Worm (Caenorhabditis elegans): Measurements from ENCODE around the gene snpc-3.4.

snpc-3.4 gene

DNA sequence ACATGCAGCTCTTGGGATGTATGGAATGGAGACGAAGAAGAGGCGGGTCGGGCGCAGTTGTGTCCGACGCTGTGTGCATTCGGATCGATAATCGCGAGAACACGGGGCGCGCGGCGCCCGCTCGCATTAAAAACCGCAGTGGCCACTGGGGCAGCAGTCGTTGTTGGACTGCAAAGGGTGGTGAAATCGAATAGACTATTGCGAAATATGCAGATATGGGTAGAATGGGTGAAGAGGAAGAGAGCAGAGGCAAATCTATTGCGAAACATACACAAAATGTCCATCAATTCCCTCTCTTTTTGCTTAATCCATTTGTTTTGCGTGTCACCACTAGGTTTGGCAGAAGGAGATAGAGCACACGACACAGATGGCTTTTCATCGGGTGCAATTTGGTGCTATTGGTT, 1.7 kb upstream of the snpc-3.4 start:
- TF ChIP-seq C38D4.7 (GFP tag; optimal IDR thresholded peaks at IDR 0.05) (peak; percentile 8), hlh-30 (tag; optimal IDR thresholded peaks at IDR 0.05; ENCODE audit: insufficient read depth) (no peak), lin-11 (tag; optimal IDR thresholded peaks at IDR 0.05) (no peak), ceh-48 (tag; optimal IDR thresholded peaks at IDR 0.05) (peak; percentile 36), Y22D7AL.16 (tag; optimal IDR thresholded peaks at IDR 0.05) (no peak), fax-1 (tag; optimal IDR thresholded peaks at IDR 0.05) (no peak), ceh-31 (tag; optimal IDR thresholded peaks at IDR 0.05) (peak; percentile 8), elt-2 (tag; optimal IDR thresholded peaks at IDR 0.05) (no peak), unc-42 (tag; optimal IDR thresholded peaks at IDR 0.05) (peak; percentile 50), sdc-2 (tag; optimal IDR thresholded peaks at IDR 0.05) (no peak), ceh-34 (tag; optimal IDR thresholded peaks at IDR 0.05) (no peak), unc-3 (GFP tag; conservative IDR thresholded peaks at IDR 0.05) (no peak), unc-3 (tag; optimal IDR thresholded peaks at IDR 0.05) (peak; percentile 5), ceh-6 (GFP tag; optimal IDR thresholded peaks at IDR 0.05) (peak; percentile 3), hlh-13 (GFP tag; optimal IDR thresholded peaks at IDR 0.05) (no peak), tbx-2 (tag; optimal IDR thresholded peaks at IDR 0.05) (no peak)

DNA sequence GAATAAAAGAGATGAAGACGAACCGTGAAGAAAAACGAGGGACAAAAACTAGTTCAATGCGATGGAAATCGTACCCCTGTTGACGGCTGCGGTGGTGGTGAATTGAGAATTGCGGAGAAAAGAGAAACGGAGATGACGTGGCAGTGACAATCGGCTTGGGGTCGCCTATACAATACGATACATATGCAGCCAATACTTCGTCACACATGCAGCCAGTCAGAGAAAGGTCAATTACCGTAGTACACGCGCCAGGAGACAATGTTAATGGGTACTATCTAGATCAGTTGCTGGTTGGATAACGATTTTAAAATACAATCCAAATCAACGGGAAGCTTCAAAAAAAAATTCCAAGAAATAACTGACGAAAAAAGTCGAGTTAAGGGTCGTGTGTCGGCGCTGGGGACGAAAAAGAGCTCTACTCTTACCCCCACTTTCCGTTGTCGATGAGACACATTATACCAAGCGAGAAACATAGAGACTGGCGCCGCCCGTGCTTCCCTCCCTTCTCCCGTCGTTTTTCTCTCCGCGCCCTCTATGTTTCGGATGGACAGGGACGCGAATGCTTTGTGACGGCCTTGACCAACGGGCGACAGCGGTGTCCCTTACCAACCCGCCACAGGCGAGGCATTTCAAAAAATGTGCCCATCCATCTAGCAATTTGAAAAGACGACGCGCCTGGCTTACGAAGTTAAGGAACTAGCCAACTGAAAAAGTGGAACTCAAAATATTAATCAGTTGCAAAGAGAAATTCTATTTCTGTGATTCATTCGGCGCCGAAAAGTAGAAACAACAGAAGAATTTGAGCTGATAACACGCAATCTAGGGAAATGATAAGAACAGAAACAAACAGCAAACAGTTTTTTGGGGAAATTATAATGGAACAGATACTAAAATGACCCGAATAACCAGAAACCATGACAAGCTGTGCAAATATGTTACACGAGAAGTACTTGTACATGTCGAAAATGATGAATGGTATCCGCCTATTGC, 951 bp upstream of the snpc-3.4 start:
- TF ChIP-seq elt-2 (tag; optimal IDR thresholded peaks at IDR 0.05) (peak; percentile 75), hlh-13 (GFP tag; optimal IDR thresholded peaks at IDR 0.05) (no peak), odd-2 (tag; optimal IDR thresholded peaks at IDR 0.05) (no peak)

DNA sequence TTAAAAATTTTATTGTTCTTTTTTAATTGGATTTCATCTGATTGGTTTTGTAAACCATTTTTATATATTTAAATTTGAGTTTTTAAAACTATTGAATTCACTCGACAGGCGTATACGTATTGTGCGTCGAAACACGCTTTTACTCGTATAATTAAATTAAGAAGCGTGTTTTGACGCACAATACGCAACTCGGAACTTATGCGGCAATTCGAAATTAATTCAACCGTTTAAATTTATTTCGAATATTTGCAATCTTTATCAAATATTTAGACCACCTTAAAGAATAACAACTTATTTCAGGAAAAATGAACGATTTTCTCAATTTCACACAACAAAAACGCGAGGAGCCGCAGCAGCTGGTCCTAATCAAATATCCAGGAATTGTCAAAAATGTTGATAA, 2.0 kb downstream of the snpc-3.4 start, which contains the start of gene tftc-5:
Gene tftc-5 (plus strand): TSS at position 301 of the 400 bp plus-strand sequence.
- no peak for TF ChIP-seq tbx-2 (tag; optimal IDR thresholded peaks at IDR 0.05)
- TF ChIP-seq nhr-11 (tag; optimal IDR thresholded peaks at IDR 0.05) = no peak
- no peak for TF ChIP-seq ttx-3 (tag; optimal IDR thresholded peaks at IDR 0.05)
- TF ChIP-seq hlh-15 (tag; optimal IDR thresholded peaks at IDR 0.05) = no peak
- no peak for TF ChIP-seq eyg-1 (tag; optimal IDR thresholded peaks at IDR 0.05)
- no peak for TF ChIP-seq ceh-9 (tag; optimal IDR thresholded peaks at IDR 0.05)
- TF ChIP-seq dve-1 (tag; optimal IDR thresholded peaks at IDR 0.05) = no peak
- TF ChIP-seq ceh-22 (tag; optimal IDR thresholded peaks at IDR 0.05) = no peak
- TF ChIP-seq elt-4 (tag; optimal IDR thresholded peaks at IDR 0.05) = no peak
- TF ChIP-seq sox-2 (GFP tag; IDR thresholded peaks at IDR 0.05) = no peak
- TF ChIP-seq gmeb-2 (tag; optimal IDR thresholded peaks at IDR 0.05) = no peak
- no peak for TF ChIP-seq ceh-19 (GFP tag; optimal IDR thresholded peaks at IDR 0.05)

DNA sequence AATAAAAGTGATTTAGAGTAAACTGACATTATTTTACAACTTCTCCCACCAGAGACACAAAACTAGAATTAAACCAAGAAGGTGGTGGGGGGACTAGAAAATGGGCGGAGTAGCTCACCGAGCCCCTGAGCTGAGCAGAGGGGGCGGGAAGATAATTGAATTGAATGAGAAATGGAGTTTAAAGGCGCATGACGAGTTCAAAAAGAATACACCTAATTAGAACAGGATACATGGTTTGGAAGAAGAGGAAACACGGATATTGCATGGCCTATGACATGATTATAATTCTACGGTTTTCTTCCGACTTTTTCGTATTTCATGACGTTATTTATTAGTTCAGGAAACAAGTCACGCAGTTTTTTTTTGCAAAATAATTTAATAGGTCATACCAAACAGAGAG, 8.2 kb downstream of the snpc-3.4 start, which contains the start of gene T02C12.5:
Gene T02C12.5 (minus strand): TSS at position 101 of the 400 bp plus-strand sequence.
- TF ChIP-seq pqm-1 (tag; optimal IDR thresholded peaks at IDR 0.05) (no peak), unc-42 (tag; optimal IDR thresholded peaks at IDR 0.05) (peak; percentile 90)

DNA sequence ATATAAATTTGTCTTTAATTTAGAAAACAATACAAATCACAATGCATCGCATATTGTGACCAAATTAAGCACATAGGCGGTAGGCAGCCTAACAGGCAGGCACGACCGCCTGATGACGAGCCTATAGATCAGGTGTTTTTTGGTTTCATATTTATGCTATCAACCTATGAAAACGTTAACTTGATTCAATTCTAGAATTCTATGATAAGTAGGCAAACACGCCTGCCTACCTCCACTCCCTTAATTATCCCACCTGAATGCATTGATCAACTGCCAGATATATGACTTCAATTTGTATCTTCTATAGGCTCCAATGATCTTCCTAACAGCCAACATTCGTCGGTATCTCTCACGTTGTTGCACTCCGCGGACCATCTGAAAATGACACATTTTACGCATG, 11.0 kb downstream of the snpc-3.4 start:
- TF ChIP-seq tbx-2 (tag; optimal IDR thresholded peaks at IDR 0.05) (no peak), pha-4 (tag; optimal IDR thresholded peaks at IDR 0.05) (no peak), nhr-232 (tag; optimal IDR thresholded peaks at IDR 0.05) (no peak), hlh-13 (GFP tag; optimal IDR thresholded peaks at IDR 0.05) (no peak), sdc-2 (tag; optimal IDR thresholded peaks at IDR 0.05) (no peak), F13H6.1 (tag; optimal IDR thresholded peaks at IDR 0.05) (no peak), K02D7.2 (tag; optimal IDR thresholded peaks at IDR 0.05) (no peak), ceh-48 (tag; optimal IDR thresholded peaks at IDR 0.05) (no peak), unc-55 (GFP tag; optimal IDR thresholded peaks at IDR 0.05) (no peak), syd-9 (tag; optimal IDR thresholded peaks at IDR 0.05) (no peak), ceh-6 (GFP tag; optimal IDR thresholded peaks at IDR 0.05) (no peak), sox-4 (tag; optimal IDR thresholded peaks at IDR 0.05) (no peak), ets-4 (tag; optimal IDR thresholded peaks at IDR 0.05) (no peak), ahr-1 (tag; optimal IDR thresholded peaks at IDR 0.05) (no peak), Y22D7AL.16 (tag; optimal IDR thresholded peaks at IDR 0.05) (no peak), zip-5 (tag; optimal IDR thresholded peaks at IDR 0.05) (no peak), hlh-6 (tag; optimal IDR thresholded peaks at IDR 0.05) (no peak), fax-1 (tag; optimal IDR thresholded peaks at IDR 0.05) (no peak), ceh-14 (tag; optimal IDR thresholded peaks at IDR 0.05) (no peak)
